Worm (Caenorhabditis elegans) whole organism, L4 larva: ENCODE data around the gene C06E4.2.

Experiments
- Y75B8A.6 ChIP-seq: fragments of 200-800 bp; sonication (Bioruptor generic); IDR thresholded peaks from 2 replicates; pipeline ENCODE4 v1.3.6; 2022; ENCODE audit warnings: missing genetic modification reagents, missing genetic modification characterization, missing compliant biosample characterization
- ZK546.5 ChIP-seq, 2 experiments: sonication (generic microtip); optimal IDR thresholded peaks; 2 replicates each; lab custom pipeline; 2017; ENCODE audit warnings: missing biosample characterization in 2 of 2, missing genetic modification characterization in 2 of 2
- ama-1 ChIP-seq: fragments of 150-350 bp; optimal IDR thresholded peaks from 2 replicates; lab custom pipeline; 2014; ENCODE audit warnings: inconsistent platforms, mixed read lengths
- ceh-82 ChIP-seq: sonication (generic microtip); optimal IDR thresholded peaks from 2 replicates; lab custom pipeline; 2017; ENCODE audit warnings: missing biosample characterization, missing genetic modification characterization
- ces-1 ChIP-seq: fragments of 150-350 bp; sonication (generic microtip); optimal IDR thresholded peaks from 4 replicates; lab custom pipeline; 2014; ENCODE audit warnings: missing biosample characterization, missing genetic modification reagents, missing genetic modification characterization
- cey-2 ChIP-seq: sonication (generic microtip); optimal IDR thresholded peaks from 3 replicates; lab custom pipeline; 2017; ENCODE audit warnings: missing genetic modification characterization, mild to moderate bottlenecking, missing compliant biosample characterization, antibody characterized with exemption, borderline replicate concordance; ENCODE audit not compliant: insufficient read depth
- daf-8 ChIP-seq: fragments of 200-800 bp; sonication (Bioruptor generic); IDR thresholded peaks from 2 replicates; pipeline ENCODE4 v1.3.6; 2022; ENCODE audit warnings: missing genetic modification characterization, missing compliant biosample characterization
- dmd-6 ChIP-seq: fragments of 200-800 bp; sonication (Bioruptor generic); IDR thresholded peaks from 2 replicates; pipeline ENCODE4 v1.3.6; 2022; ENCODE audit warnings: missing genetic modification reagents, missing genetic modification characterization, missing compliant biosample characterization
- dmd-8 ChIP-seq: fragments of 200-800 bp; sonication (Bioruptor generic); IDR thresholded peaks from 2 replicates; pipeline ENCODE4 v1.3.6; 2022; ENCODE audit warnings: missing genetic modification characterization, missing compliant biosample characterization
- duxl-1 ChIP-seq: sonication (generic microtip); optimal IDR thresholded peaks from 2 replicates; lab custom pipeline; 2016; ENCODE audit warnings: mild to moderate bottlenecking, missing genetic modification characterization, moderate library complexity, missing compliant biosample characterization; ENCODE audit not compliant: poor library complexity
- dve-1 ChIP-seq: sonication (generic microtip); optimal IDR thresholded peaks from 2 replicates; lab custom pipeline; 2017; ENCODE audit warnings: antibody characterized with exemption, mild to moderate bottlenecking, missing genetic modification characterization, missing compliant biosample characterization; ENCODE audit not compliant: insufficient read depth
- fkh-10 ChIP-seq: fragments of 150-350 bp; optimal IDR thresholded peaks from 2 replicates; lab custom pipeline; 2014; ENCODE audit warnings: missing biosample characterization, missing genetic modification reagents, missing genetic modification characterization
- hif-1 ChIP-seq, 2 experiments: sonication (generic microtip); optimal IDR thresholded peaks; 2 replicates each; lab custom pipeline; 2016 to 2017; ENCODE audit warnings: missing compliant biosample characterization in 2 of 2, missing genetic modification characterization in 2 of 2, missing genetic modification reagents in 2 of 2, missing genotype in 2 of 2, mild to moderate bottlenecking in 1 of 2
- jun-1 ChIP-seq: fragments of 150-350 bp; optimal IDR thresholded peaks from 2 replicates; lab custom pipeline; 2014; ENCODE audit warnings: missing biosample characterization, missing genetic modification reagents, missing genetic modification characterization
- lin-13 ChIP-seq: fragments of 150-350 bp; optimal IDR thresholded peaks from 2 replicates; lab custom pipeline; 2014; ENCODE audit warnings: missing biosample characterization, missing genetic modification reagents, missing genetic modification characterization
- lin-15B ChIP-seq: fragments of 150-350 bp; sonication (generic microtip); optimal IDR thresholded peaks from 3 replicates; lab custom pipeline; 2014; ENCODE audit warnings: missing biosample characterization, missing genetic modification characterization
- lin-29 ChIP-seq: fragments of 200-800 bp; sonication (Bioruptor generic); IDR thresholded peaks from 2 replicates; pipeline ENCODE4 v1.3.6; 2022; ENCODE audit warnings: missing genetic modification reagents, missing genetic modification characterization, missing compliant biosample characterization
- lsy-2 ChIP-seq, 2 experiments: fragments of 150-350 bp in 1 of 2; sonication (generic microtip) in 1 of 2; optimal IDR thresholded peaks; 2 replicates each; lab custom pipeline; 2014 to 2017; ENCODE audit warnings: missing biosample characterization in 2 of 2, missing genetic modification characterization in 2 of 2
- madf-5 ChIP-seq, 2 experiments: fragments of 200-800 bp; sonication (Bioruptor generic); IDR thresholded peaks; 2 replicates each; pipeline ENCODE4 v1.3.6; 2022; ENCODE audit warnings: missing compliant biosample characterization in 2 of 2, missing genetic modification characterization in 2 of 2
- mep-1 ChIP-seq: fragments of 150-350 bp; sonication (generic microtip); optimal IDR thresholded peaks from 3 replicates; lab custom pipeline; 2014; ENCODE audit warnings: missing biosample characterization, missing genetic modification characterization
- mes-2 ChIP-seq: sonication (generic microtip); optimal IDR thresholded peaks from 2 replicates; lab custom pipeline; 2016; ENCODE audit warnings: missing genotype, mild to moderate bottlenecking, missing genetic modification characterization, missing compliant biosample characterization; ENCODE audit not compliant: poor library complexity, severe bottlenecking
- mxl-2 ChIP-seq: fragments of 200-800 bp; sonication (Bioruptor generic); conservative IDR thresholded peaks from 2 replicates; pipeline ENCODE4 v1.3.6; 2022; ENCODE audit warnings: missing genetic modification reagents, missing genetic modification characterization, missing compliant biosample characterization
- nhr-11 ChIP-seq: fragments of 150-350 bp; optimal IDR thresholded peaks from 2 replicates; lab custom pipeline; 2014; ENCODE audit warnings: missing biosample characterization, missing genetic modification characterization
- nhr-237 ChIP-seq: sonication (generic microtip); optimal IDR thresholded peaks from 2 replicates; lab custom pipeline; 2017; ENCODE audit warnings: missing biosample characterization, missing genetic modification characterization
- nhr-28 ChIP-seq: fragments of 150-350 bp; optimal IDR thresholded peaks from 2 replicates; lab custom pipeline; 2014; ENCODE audit warnings: missing biosample characterization, missing genetic modification characterization
- nhr-48 ChIP-seq: sonication (generic microtip); optimal IDR thresholded peaks from 2 replicates; lab custom pipeline; 2016; ENCODE audit warnings: mild to moderate bottlenecking, missing genetic modification characterization, missing compliant biosample characterization
- pqm-1 ChIP-seq: sonication (generic microtip); optimal IDR thresholded peaks from 2 replicates; lab custom pipeline; 2017; ENCODE audit warnings: missing biosample characterization, missing genetic modification characterization
- rbr-2 ChIP-seq: sonication (generic microtip); optimal IDR thresholded peaks from 2 replicates; lab custom pipeline; 2016; ENCODE audit warnings: missing genotype, missing genetic modification characterization, missing compliant biosample characterization
- set-16 ChIP-seq: fragments of 200-800 bp; sonication (Bioruptor generic); IDR thresholded peaks from 2 replicates; pipeline ENCODE4 v1.3.6; 2022; ENCODE audit warnings: missing genetic modification reagents, missing genetic modification characterization, missing compliant biosample characterization
- skn-1 ChIP-seq: fragments of 150-350 bp; optimal IDR thresholded peaks from 2 replicates; lab custom pipeline; 2014; ENCODE audit warnings: missing biosample characterization, missing genetic modification characterization
- spr-1 ChIP-seq: sonication (generic microtip); optimal IDR thresholded peaks from 2 replicates; lab custom pipeline; 2016; ENCODE audit warnings: mild to moderate bottlenecking, missing genetic modification characterization, missing compliant biosample characterization
- tag-97 ChIP-seq: fragments of 200-800 bp; sonication (Bioruptor generic); IDR thresholded peaks from 2 replicates; pipeline ENCODE4 v1.3.6; 2022; ENCODE audit warnings: missing genetic modification characterization, missing compliant biosample characterization
- unc-62 ChIP-seq, 3 experiments: fragments of 150-350 bp in 1 of 3; sonication (generic microtip); optimal IDR thresholded peaks in 2 of 3; peaks in 1 of 3; 1 replicate in 1 of 3; 2 replicates in 2 of 3; lab custom pipeline; 2014 to 2017; ENCODE audit warnings: missing biosample characterization in 3 of 3, missing genetic modification characterization in 3 of 3, missing genetic modification reagents in 3 of 3, missing genotype in 1 of 3
- vab-7 ChIP-seq: fragments of 200-800 bp; sonication (Bioruptor generic); IDR thresholded peaks from 2 replicates; pipeline ENCODE4 v1.3.6; 2022; ENCODE audit warnings: missing genetic modification reagents, missing genetic modification characterization, missing compliant biosample characterization
- zag-1 ChIP-seq: fragments of 150-350 bp; optimal IDR thresholded peaks from 2 replicates; lab custom pipeline; 2014; ENCODE audit warnings: missing biosample characterization, missing genetic modification characterization
- ztf-11 ChIP-seq: fragments of 150-350 bp; optimal IDR thresholded peaks from 2 replicates; lab custom pipeline; 2014; ENCODE audit warnings: missing biosample characterization, missing genetic modification characterization

C06E4.2 gene

DNA sequence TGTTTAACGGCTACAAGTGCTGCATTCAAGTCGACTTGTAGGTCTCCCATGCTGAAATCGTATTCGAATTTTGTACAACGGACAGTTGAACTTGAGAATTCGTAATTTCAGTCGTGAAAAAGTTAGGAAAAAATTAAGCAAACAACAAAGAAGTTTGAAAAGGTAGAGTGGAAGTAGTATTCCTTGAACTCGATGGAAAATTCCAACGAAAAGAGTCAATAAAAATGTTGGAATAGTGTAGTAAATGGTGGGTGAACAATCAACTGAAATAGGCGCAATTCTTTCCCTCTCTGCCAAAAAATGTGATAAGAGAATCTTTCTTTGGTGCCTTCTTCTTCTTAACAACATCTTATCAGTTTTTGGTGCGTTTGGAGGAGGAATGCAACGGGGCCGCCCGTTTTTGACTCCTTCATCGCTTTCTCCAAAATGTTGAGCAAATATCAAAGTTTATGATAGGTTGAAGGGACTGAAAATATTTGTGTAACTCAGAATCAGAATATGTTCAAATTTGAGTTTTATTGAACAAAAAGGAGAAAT, 49.9 kb downstream of the C06E4.2 start, which contains the start of gene ifo-1 (continued):
- TF ChIP-seq unc-62 (GFP tag; optimal IDR thresholded peaks at IDR 0.05 in 1 of 2; lab: Kevin White, UChicago) (no peak), unc-62 (tag; optimal IDR thresholded peaks at IDR 0.05; lab: Kevin White, UChicago) (no peak), dve-1 (tag; lab: Kevin White, UChicago) (no peak), fkh-10 (no peak), jun-1 (no peak), nhr-237 (tag; lab: Kevin White, UChicago) (no peak), vab-7 (GFP tag; lab: Robert Waterston, UW) (no peak), lsy-2 (tag; optimal IDR thresholded peaks at IDR 0.05; lab: Kevin White, UChicago) (no peak), nhr-48 (tag; lab: Kevin White, UChicago) (no peak), zag-1 (tag; lab: Kevin White, UChicago) (no peak), Y75B8A.6 (GFP tag; lab: Robert Waterston, UW) (no peak), ZK546.5 (tag; optimal IDR thresholded peaks at IDR 0.05; lab: Kevin White, UChicago) (no peak), skn-1 (no peak), mxl-2 (GFP tag; lab: Robert Waterston, UW) (no peak), hif-1 (tag; optimal IDR thresholded peaks at IDR 0.05; lab: Kevin White, UChicago) (no peak), tag-97 (GFP tag; lab: Robert Waterston, UW) (no peak), rbr-2 (tag; lab: Kevin White, UChicago) (no peak), lin-13 (no peak), ama-1 (lab: Kevin White, UChicago) (no peak), madf-5 (GFP tag; IDR thresholded peaks at IDR 0.05; lab: Robert Waterston, UW) (no peak), set-16 (GFP tag; lab: Robert Waterston, UW) (no peak), mes-2 (no peak), nhr-11 (tag; lab: Kevin White, UChicago) (no peak)

DNA sequence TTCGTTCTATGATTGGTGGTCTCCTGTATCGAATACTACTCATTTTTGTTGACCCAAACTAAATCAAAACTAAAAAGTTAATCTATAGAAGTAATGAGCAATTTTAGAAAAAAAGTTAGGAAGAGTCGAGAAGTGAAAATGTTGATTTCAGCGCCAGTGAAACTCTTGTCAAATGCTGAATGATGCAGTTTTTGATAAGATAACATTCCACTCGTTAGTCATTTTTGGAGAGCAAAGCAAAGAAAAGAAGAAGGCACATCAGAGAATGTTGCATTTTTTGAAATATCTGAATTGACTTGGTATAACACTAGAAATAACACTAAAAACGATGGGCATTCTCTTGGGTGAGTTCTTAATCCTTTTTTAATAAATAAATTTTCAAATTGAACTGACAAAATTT, 52.2 kb downstream of the C06E4.2 start, which contains the start of gene sqst-2:
Gene sqst-2 (minus strand): TSS at position 58 of the 400 bp plus-strand sequence.
- peak; percentile 33 for TF ChIP-seq nhr-28
- no peak for TF ChIP-seq daf-8
- peak; percentile 80 for TF ChIP-seq pqm-1 (tag; lab: Kevin White, UChicago)
- no peak for TF ChIP-seq cey-2
- peak; percentile 6; the same call in 1 of the 2 replicates for TF ChIP-seq dmd-6

DNA sequence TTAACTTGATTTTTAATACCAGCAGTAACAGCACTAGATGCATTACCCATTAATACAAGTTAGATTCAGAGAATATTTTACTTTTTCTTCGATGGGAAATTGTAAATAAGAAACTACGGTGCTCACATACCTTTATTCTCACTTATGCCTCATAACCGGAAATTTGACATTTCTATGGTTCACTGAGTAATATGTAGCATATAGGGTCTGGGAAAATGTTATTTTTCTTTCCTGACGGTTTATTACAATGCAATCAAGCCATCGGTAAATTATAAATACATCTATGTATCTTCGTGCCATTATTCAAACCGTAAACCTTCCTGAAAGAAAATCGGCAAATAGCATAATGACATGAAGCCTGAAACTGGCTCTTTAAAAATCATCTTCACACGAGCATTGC, 55.9 kb downstream of the C06E4.2 start, which contains the start of gene ocr-4:
Gene ocr-4 (minus strand): TSS at position 101 of the 400 bp plus-strand sequence.
- no peak for TF ChIP-seq skn-1
- TF ChIP-seq dmd-8 (GFP tag; lab: Robert Waterston, UW), result no peak
- TF ChIP-seq spr-1, result no peak
- no peak for TF ChIP-seq lin-29 (GFP tag; lab: Robert Waterston, UW)
- no peak for TF ChIP-seq ztf-11 (tag; lab: Kevin White, UChicago)
- TF ChIP-seq ces-1 (GFP tag; lab: Kevin White, UChicago), result no peak
- no peak for TF ChIP-seq mep-1 (tag; lab: Kevin White, UChicago)
- TF ChIP-seq zag-1 (tag; lab: Kevin White, UChicago), result no peak
- TF ChIP-seq duxl-1 (tag; lab: Kevin White, UChicago), result no peak
- TF ChIP-seq lin-15B (tag; lab: Kevin White, UChicago), result no peak
- no peak for TF ChIP-seq ceh-82 (tag; lab: Kevin White, UChicago)
- no peak for TF ChIP-seq pqm-1 (tag; lab: Kevin White, UChicago)
